Fruit fly (Drosophila melanogaster): ENCODE data around the gene mtSSB.

Gene mtSSB

DNA sequence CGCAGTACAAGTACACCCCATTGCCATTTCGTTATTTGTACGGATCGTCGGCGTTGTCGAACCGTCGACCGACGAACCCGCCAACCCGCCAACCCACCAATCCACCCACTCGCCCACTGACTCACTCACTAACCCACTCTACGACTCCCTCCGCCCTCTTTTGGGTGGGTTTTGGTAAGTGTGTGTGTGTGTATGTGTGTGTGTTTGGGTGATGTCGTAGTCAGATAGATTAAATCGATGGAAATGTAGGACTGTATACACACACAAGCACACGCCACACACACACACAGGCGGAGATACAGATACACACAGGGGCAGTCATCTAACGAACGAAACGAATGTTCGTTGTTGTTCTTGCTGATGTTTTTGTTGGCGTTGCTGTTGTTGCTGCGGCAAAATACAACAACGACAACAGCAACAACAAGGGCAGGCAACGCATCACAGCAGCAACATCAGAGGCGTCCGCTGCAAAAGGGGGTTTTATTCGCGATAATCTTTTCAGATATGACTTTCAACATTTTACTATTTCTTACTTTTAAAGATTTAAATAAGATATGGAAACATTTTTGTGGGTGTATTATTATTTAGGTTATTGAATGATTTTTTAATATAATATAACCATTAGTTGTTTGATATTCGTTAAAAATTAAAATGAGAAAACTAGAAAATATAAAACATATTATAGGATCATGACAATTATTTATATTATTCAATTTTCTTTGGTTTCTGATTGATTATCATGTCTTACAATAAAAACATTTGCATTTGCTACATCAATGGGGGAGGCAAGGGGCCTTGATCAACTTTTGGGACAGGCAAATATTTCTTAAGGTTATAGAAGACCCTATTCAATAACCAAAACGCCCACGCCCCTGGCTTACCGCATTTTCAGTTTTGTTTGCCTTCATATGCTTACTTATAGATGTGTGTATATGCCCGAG lies 16.6 kb upstream of the mtSSB start (continued):
- TF ChIP-seq twi (tag; optimal IDR thresholded peaks at IDR 0.05) (peak; percentile 94), CG7271 (tag; optimal IDR thresholded peaks at IDR 0.05) (peak; percentile 63), ssp (GFP tag; IDR thresholded peaks at IDR 0.05) (peak; percentile 37; the same call in 1 of the 2 replicates), CG8281 (tag; optimal IDR thresholded peaks at IDR 0.05) (peak; percentile 80), fd64A (GFP tag; optimal IDR thresholded peaks at IDR 0.05) (no peak), CG12942 (GFP tag; optimal IDR thresholded peaks at IDR 0.05) (peak; percentile 83), CG4328 (GFP tag; optimal IDR thresholded peaks at IDR 0.05) (peak; percentile 93), CG10147 (GFP tag; optimal IDR thresholded peaks at IDR 0.05) (peak; percentile 95), caup (GFP tag; optimal IDR thresholded peaks at IDR 0.05; ENCODE audit: severe bottlenecking) (peak; percentile 90), Nf-YA (GFP tag; IDR thresholded peaks at IDR 0.05) (0 out of 2 replicates have a peak, but pooled peaks have one; percentile 11), D (optimal IDR thresholded peaks at IDR 0.05) (no peak), D (GFP tag; optimal IDR thresholded peaks at IDR 0.05) (peak; percentile 95), NFAT (GFP tag; IDR thresholded peaks at IDR 0.05) (peak; percentile 79), lmd (GFP tag; IDR thresholded peaks at IDR 0.05) (peak; percentile 83), CG17802 (tag; optimal IDR thresholded peaks at IDR 0.05) (no peak), Optix (GFP tag; IDR thresholded peaks at IDR 0.05) (peak; percentile 26; the same call in 2 of the 3 replicates), crol (GFP tag; IDR thresholded peaks at IDR 0.05) (peak; percentile 79; the same call in 1 of the 2 replicates), Lpt (GFP tag; optimal IDR thresholded peaks at IDR 0.05) (peak; percentile 35), esg (GFP tag; conservative IDR thresholded peaks at IDR 0.05) (peak; percentile 69), Poxn (GFP tag; IDR thresholded peaks at IDR 0.05) (0 out of 2 replicates have a peak, but pooled peaks have one; percentile 41), mld (GFP tag; IDR thresholded peaks at IDR 0.05; ENCODE audit: partially characterized antibody) (no peak), CG1233 (GFP tag; optimal IDR thresholded peaks at IDR 0.05) (peak; percentile 96), CG6765 (GFP tag; optimal IDR thresholded peaks at IDR 0.05) (peak; percentile 91), CG6791 (GFP tag; IDR thresholded peaks at IDR 0.05; ENCODE audit: partially characterized antibody) (no peak), CG12769 (tag; optimal IDR thresholded peaks at IDR 0.05) (peak; percentile 83), crc (GFP tag; optimal IDR thresholded peaks at IDR 0.05) (peak; percentile 27), wdn (GFP tag; IDR thresholded peaks at IDR 0.05) (peak; percentile 43), en (GFP tag; optimal IDR thresholded peaks at IDR 0.05) (no peak), CG12659 (GFP tag; optimal IDR thresholded peaks at IDR 0.05) (peak; percentile 96), wor (GFP tag; IDR thresholded peaks at IDR 0.05) (peak; percentile 57; the same call in 1 of the 2 replicates), ftz-f1 (GFP tag; optimal IDR thresholded peaks at IDR 0.05) (no peak), ewg (GFP tag; optimal IDR thresholded peaks at IDR 0.05) (peak; percentile 86), sens (GFP tag) (peak; percentile 93), CG4404 (GFP tag; IDR thresholded peaks at IDR 0.05) (peak; percentile 69), Chrac-16 (GFP tag; optimal IDR thresholded peaks at IDR 0.05) (peak; percentile 79), Adf1 (GFP tag; IDR thresholded peaks at IDR 0.05) (peak; percentile 60), CG1529 (GFP tag; optimal IDR thresholded peaks at IDR 0.05) (peak; percentile 87), CG17361 (GFP tag; IDR thresholded peaks at IDR 0.05) (peak; percentile 99), p53 (GFP tag; optimal IDR thresholded peaks at IDR 0.05) (no peak), Dad (GFP tag; optimal IDR thresholded peaks at IDR 0.05) (no peak), CG11247 (GFP tag; IDR thresholded peaks at IDR 0.05) (peak; percentile 53; the same call in 1 of the 2 replicates), Oaz (GFP tag; IDR thresholded peaks at IDR 0.05) (peak; percentile 31), CG11456 (GFP tag; IDR thresholded peaks at IDR 0.05) (peak; percentile 80), sc (optimal IDR thresholded peaks at IDR 0.05) (no peak), sc (GFP tag; optimal IDR thresholded peaks at IDR 0.05) (peak; percentile 96), Jarid2 (GFP tag; optimal IDR thresholded peaks at IDR 0.05) (peak; percentile 69), sug (tag; optimal IDR thresholded peaks at IDR 0.05) (peak; percentile 90), Drgx (GFP tag; IDR thresholded peaks at IDR 0.05) (peak; percentile 64), HmgD (GFP tag; optimal IDR thresholded peaks at IDR 0.05) (peak; percentile 28)

Data from whole organism, embryonic.